Worm (Caenorhabditis elegans): ENCODE data around the gene urm-1.

- no peak for TF ChIP-seq W03F9.2 (tag; optimal IDR thresholded peaks at IDR 0.05)
- TF ChIP-seq him-1 (tag; optimal IDR thresholded peaks at IDR 0.05): no peak
- TF ChIP-seq dao-5 (tag; optimal IDR thresholded peaks at IDR 0.05): no peak
Observed at ce11 chrIII:10515751-10516150, 10.5 kb downstream of the urm-1 start.

Measured in whole organism, L4/young adult.